Worm (Caenorhabditis elegans) whole organism, L1 larva: ENCODE data around the gene tsr-1.

ENCODE experiments used
- C04F5.9 ChIP-seq: sonication (generic microtip); optimal IDR thresholded peaks from 2 replicates; lab custom pipeline; 2016; ENCODE audit warnings: missing genetic modification characterization, missing compliant biosample characterization
- C34B4.2 ChIP-seq: sonication (generic microtip); optimal IDR thresholded peaks from 2 replicates; lab custom pipeline; 2017; ENCODE audit warnings: mild to moderate bottlenecking, missing genetic modification characterization, missing compliant biosample characterization
- F16B12.6 ChIP-seq: fragments of 150-350 bp; optimal IDR thresholded peaks from 2 replicates; lab custom pipeline; 2014; ENCODE audit warnings: missing biosample characterization, missing genetic modification characterization
- Y116A8C.19 ChIP-seq: sonication (generic microtip); optimal IDR thresholded peaks from 2 replicates; lab custom pipeline; 2016; ENCODE audit warnings: missing compliant biosample characterization, missing genetic modification characterization, borderline replicate concordance
- aha-1 ChIP-seq: fragments of 150-350 bp; optimal IDR thresholded peaks from 2 replicates; lab custom pipeline; 2014; ENCODE audit warnings: missing biosample characterization, missing genetic modification characterization
- ceh-88 ChIP-seq: fragments of 200-800 bp; sonication (Bioruptor generic); IDR thresholded peaks from 2 replicates; pipeline ENCODE4 v1.3.6; 2022; ENCODE audit warnings: missing genetic modification characterization, missing compliant biosample characterization
- ceh-90 ChIP-seq: sonication (generic microtip); optimal IDR thresholded peaks from 2 replicates; lab custom pipeline; 2016; ENCODE audit warnings: missing genetic modification characterization, missing compliant biosample characterization
- dpl-1 ChIP-seq, 3 experiments: fragments of 150-350 bp in 2 of 3; sonication (generic microtip) in 1 of 3; optimal IDR thresholded peaks; 2 replicates each; lab custom pipeline; 2014 to 2017; ENCODE audit warnings: missing biosample characterization in 3 of 3, missing genetic modification characterization in 3 of 3, missing genetic modification reagents in 3 of 3
- dsc-1 ChIP-seq: sonication (generic microtip); optimal IDR thresholded peaks from 2 replicates; lab custom pipeline; 2016; ENCODE audit warnings: mild to moderate bottlenecking, missing genetic modification characterization, missing compliant biosample characterization
- egl-13 ChIP-seq: sonication (generic microtip); optimal IDR thresholded peaks from 2 replicates; lab custom pipeline; 2016; ENCODE audit warnings: missing genotype, missing genetic modification reagents, missing genetic modification characterization, missing compliant biosample characterization
- egl-27 ChIP-seq, 2 experiments: fragments of 150-350 bp in 1 of 2; sonication (generic microtip); optimal IDR thresholded peaks; 3 replicates each; lab custom pipeline; 2017 to 2018; ENCODE audit warnings: missing biosample characterization in 2 of 2, missing genetic modification characterization in 2 of 2, missing genetic modification reagents in 2 of 2
- elt-2 ChIP-seq: sonication (generic microtip); optimal IDR thresholded peaks from 2 replicates; lab custom pipeline; 2016; ENCODE audit warnings: missing genetic modification characterization, mild to moderate bottlenecking, inconsistent platforms, missing compliant biosample characterization, missing genetic modification reagents
- ets-5 ChIP-seq: fragments of 200-800 bp; sonication (Bioruptor generic); IDR thresholded peaks from 2 replicates; pipeline ENCODE4 v1.3.6; 2022; ENCODE audit warnings: missing genetic modification characterization, missing compliant biosample characterization
- fkh-4 ChIP-seq: sonication (generic microtip); optimal IDR thresholded peaks from 2 replicates; lab custom pipeline; 2016; ENCODE audit warnings: missing compliant biosample characterization, missing genetic modification characterization, borderline replicate concordance
- hlh-17 ChIP-seq: fragments of 200-800 bp; sonication (Bioruptor generic); optimal IDR thresholded peaks from 2 replicates; lab custom pipeline; 2018; ENCODE audit warnings: missing genetic modification characterization, mild to moderate bottlenecking, missing compliant biosample characterization, moderate library complexity, borderline replicate concordance
- hpl-2 ChIP-seq: fragments of 150-350 bp; optimal IDR thresholded peaks from 2 replicates; lab custom pipeline; 2014; ENCODE audit warnings: missing biosample characterization, missing genetic modification reagents, missing genetic modification characterization
- isw-1 ChIP-seq: fragments of 200-800 bp; sonication (Bioruptor generic); IDR thresholded peaks from 2 replicates; pipeline ENCODE4 v1.3.6; 2022; ENCODE audit warnings: missing genetic modification characterization, missing compliant biosample characterization
- jun-1 ChIP-seq: fragments of 150-350 bp; optimal IDR thresholded peaks from 2 replicates; lab custom pipeline; 2014; ENCODE audit warnings: missing biosample characterization, missing genetic modification reagents, missing genetic modification characterization
- lin-35 ChIP-seq, 2 experiments: fragments of 150-350 bp; optimal IDR thresholded peaks; 2 replicates each; lab custom pipeline; 2014; ENCODE audit warnings: missing biosample characterization in 2 of 2, missing genetic modification characterization in 2 of 2, missing genetic modification reagents in 2 of 2
- lin-39 ChIP-seq: fragments of 150-350 bp; optimal IDR thresholded peaks from 2 replicates; lab custom pipeline; 2014; ENCODE audit warnings: missing biosample characterization, missing genetic modification reagents, missing genetic modification characterization
- lir-3 ChIP-seq: sonication (generic microtip); optimal IDR thresholded peaks from 2 replicates; lab custom pipeline; 2016; ENCODE audit warnings: mild to moderate bottlenecking, missing genetic modification characterization, moderate library complexity, missing compliant biosample characterization; ENCODE audit not compliant: poor library complexity
- lsy-2 ChIP-seq, 2 experiments: fragments of 150-350 bp; optimal IDR thresholded peaks; 2 replicates each; lab custom pipeline; 2014; ENCODE audit warnings: missing biosample characterization in 2 of 2, missing genetic modification characterization in 2 of 2
- mdl-1 ChIP-seq, 2 experiments: fragments of 150-350 bp; optimal IDR thresholded peaks; 2 replicates each; lab custom pipeline; 2014 to 2017; ENCODE audit warnings: missing biosample characterization in 2 of 2, missing genetic modification characterization in 2 of 2, inconsistent platforms in 1 of 2
- mef-2 ChIP-seq: fragments of 150-350 bp; optimal IDR thresholded peaks from 2 replicates; lab custom pipeline; 2014; ENCODE audit warnings: missing biosample characterization, missing genetic modification characterization
- nhr-11 ChIP-seq: fragments of 150-350 bp; optimal IDR thresholded peaks from 2 replicates; lab custom pipeline; 2014; ENCODE audit warnings: missing biosample characterization, missing genetic modification characterization
- nhr-19 ChIP-seq: fragments of 200-800 bp; sonication (Bioruptor generic); conservative IDR thresholded peaks from 2 replicates; pipeline ENCODE4 v1.3.6; 2022; ENCODE audit warnings: missing genetic modification characterization, missing compliant biosample characterization
- nhr-85 ChIP-seq: sonication (generic microtip); peaks from one replicate; lab custom pipeline; 2016; ENCODE audit warnings: missing genetic modification characterization, inconsistent platforms, missing compliant biosample characterization
- nhr-90 ChIP-seq: sonication (generic microtip); optimal IDR thresholded peaks from 2 replicates; lab custom pipeline; 2016; ENCODE audit warnings: mild to moderate bottlenecking, missing genetic modification characterization, missing compliant biosample characterization; ENCODE audit not compliant: poor library complexity
- pag-3 ChIP-seq: sonication (generic microtip); optimal IDR thresholded peaks from 2 replicates; lab custom pipeline; 2017; ENCODE audit warnings: missing genetic modification characterization, mild to moderate bottlenecking, missing compliant biosample characterization, antibody characterized with exemption, borderline replicate concordance; ENCODE audit not compliant: insufficient read depth
- pqm-1 ChIP-seq: sonication (generic microtip); optimal IDR thresholded peaks from 3 replicates; lab custom pipeline; 2017; ENCODE audit warnings: missing biosample characterization, missing genetic modification characterization
- rnt-1 ChIP-seq: sonication (generic microtip); optimal IDR thresholded peaks from 2 replicates; lab custom pipeline; 2016; ENCODE audit warnings: mild to moderate bottlenecking, missing genetic modification characterization, moderate library complexity, missing compliant biosample characterization
- snpc-4 ChIP-seq: fragments of 150-350 bp; optimal IDR thresholded peaks from 2 replicates; lab custom pipeline; 2014; ENCODE audit warnings: missing biosample characterization, missing genetic modification characterization
- snu-23 ChIP-seq: sonication (generic microtip); optimal IDR thresholded peaks from 2 replicates; lab custom pipeline; 2016; ENCODE audit warnings: missing genetic modification characterization, missing compliant biosample characterization
- sox-4 ChIP-seq: sonication (generic microtip); optimal IDR thresholded peaks from 2 replicates; lab custom pipeline; 2016; ENCODE audit warnings: missing genetic modification characterization, missing compliant biosample characterization
- tbx-2 ChIP-seq: sonication (generic microtip); optimal IDR thresholded peaks from 2 replicates; lab custom pipeline; 2016; ENCODE audit warnings: missing genetic modification characterization, missing compliant biosample characterization
- tlp-1 ChIP-seq: fragments of 150-350 bp; optimal IDR thresholded peaks from 2 replicates; lab custom pipeline; 2014; ENCODE audit warnings: missing biosample characterization, missing genetic modification characterization
- unc-98 ChIP-seq: fragments of 200-800 bp; sonication (Bioruptor generic); IDR thresholded peaks from 2 replicates; pipeline ENCODE4 v1.3.6; 2022; ENCODE audit warnings: missing genetic modification characterization, missing compliant biosample characterization
- xbp-1 ChIP-seq: sonication (generic microtip); optimal IDR thresholded peaks from 2 replicates; lab custom pipeline; 2016; ENCODE audit warnings: missing genetic modification characterization, missing compliant biosample characterization
- zag-1 ChIP-seq: fragments of 150-350 bp; optimal IDR thresholded peaks from 2 replicates; lab custom pipeline; 2014; ENCODE audit warnings: missing biosample characterization, missing genetic modification characterization
- zip-4 ChIP-seq: fragments of 200-800 bp; sonication (Bioruptor generic); optimal IDR thresholded peaks from 2 replicates; lab custom pipeline; 2018; ENCODE audit warnings: mild to moderate bottlenecking, missing genetic modification characterization, moderate library complexity, missing compliant biosample characterization

Gene tsr-1

DNA sequence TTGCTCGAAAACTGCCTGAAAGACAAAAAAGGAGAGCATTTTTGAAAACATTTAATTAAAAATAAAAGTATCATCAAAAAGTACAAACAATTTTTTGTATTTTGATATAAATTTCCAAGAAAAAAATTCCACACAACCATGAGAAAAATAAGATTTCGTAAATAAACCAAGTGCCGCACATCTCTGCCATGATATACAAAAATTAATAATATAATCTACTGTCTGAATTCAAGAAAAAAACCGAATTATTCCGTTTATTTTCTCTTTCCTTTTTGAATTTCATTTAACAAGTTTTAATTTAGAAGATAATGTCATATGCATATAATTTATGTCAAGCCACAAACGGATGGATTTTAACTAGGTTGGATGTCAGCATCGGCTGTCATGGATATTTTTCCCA, 51.3 kb downstream of the tsr-1 start, which contains the start of gene F42G2.2:
Gene F42G2.2 (plus strand): TSS at position 301 of the 400 bp plus-strand sequence.
- TF ChIP-seq rnt-1 (no peak), lir-3 (tag; lab: Kevin White, UChicago) (no peak), nhr-85 (tag; lab: Kevin White, UChicago) (no peak), Y116A8C.19 (tag; lab: Kevin White, UChicago) (no peak), nhr-11 (tag; lab: Kevin White, UChicago) (no peak), lsy-2 (tag; optimal IDR thresholded peaks at IDR 0.05; lab: Kevin White, UChicago) (no peak), zip-4 (no peak), C04F5.9 (no peak), xbp-1 (no peak), snu-23 (GFP tag; lab: Kevin White, UChicago) (no peak)
- TF ChIP-seq, all 84 proteins: peak for 0

DNA sequence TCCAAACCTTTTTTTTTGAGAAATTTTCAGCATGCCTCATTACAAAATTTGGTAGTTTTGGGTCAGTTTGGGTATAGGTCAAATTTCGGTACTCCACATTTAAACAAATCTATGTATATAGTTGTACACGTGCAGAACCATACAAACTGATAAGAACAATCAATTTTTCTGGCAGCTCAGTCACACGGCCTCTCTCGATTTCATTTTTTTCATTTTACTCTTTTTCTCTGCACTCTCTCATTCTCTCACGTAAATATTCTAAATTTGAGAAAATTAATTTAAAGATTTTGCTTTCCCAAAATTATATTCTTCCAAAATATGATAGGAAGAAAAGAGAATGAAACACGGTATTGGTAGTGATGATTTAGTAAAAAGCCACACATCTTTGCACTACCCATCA, 52.0 kb downstream of the tsr-1 start:
- TF ChIP-seq tbx-2 (tag; lab: Kevin White, UChicago) (no peak), elt-2 (tag; lab: Kevin White, UChicago) (peak; percentile 22)

DNA sequence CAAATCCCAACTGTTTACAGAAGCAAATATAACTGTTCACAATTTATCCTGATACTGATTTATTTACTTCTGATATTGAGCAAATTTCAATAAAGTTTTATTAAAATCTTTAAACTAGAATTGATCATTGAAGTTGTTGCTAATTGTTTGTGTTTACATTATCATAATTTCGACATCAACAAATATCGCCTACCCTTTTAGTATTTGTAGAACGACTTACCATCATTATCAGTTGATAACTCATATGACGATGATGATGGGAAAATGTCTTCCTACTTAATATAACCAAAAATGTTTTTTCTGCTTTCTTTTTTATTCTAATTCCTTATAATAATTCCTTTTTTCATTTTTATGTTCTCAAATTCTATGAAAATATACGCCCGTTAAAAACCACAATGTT, 52.5 kb downstream of the tsr-1 start:
- TF ChIP-seq lin-39 (tag; lab: Kevin White, UChicago) (no peak), elt-2 (tag; lab: Kevin White, UChicago) (peak; percentile 42), hpl-2 (GFP tag; lab: Kevin White, UChicago) (peak; percentile 9), nhr-19 (no peak), aha-1 (no peak)

DNA sequence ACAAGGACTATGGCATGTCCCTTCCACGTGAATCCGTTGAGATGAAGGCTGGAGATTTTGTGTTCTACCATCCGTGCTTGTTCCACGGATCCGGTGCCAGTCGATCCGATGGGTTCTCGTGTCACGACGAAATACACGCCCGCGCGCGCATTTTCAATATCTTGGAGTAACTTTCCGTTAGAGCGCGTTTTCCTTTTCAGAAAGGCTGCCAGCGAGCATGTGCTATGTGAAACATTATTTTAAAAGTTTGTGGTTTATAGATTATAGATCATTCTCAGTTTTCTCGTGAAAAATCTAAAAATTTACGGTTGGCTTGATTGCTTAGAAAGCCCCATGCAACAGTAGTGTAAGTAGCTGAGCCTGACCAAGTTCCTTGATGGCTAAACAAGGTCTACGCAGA, 54.3 kb downstream of the tsr-1 start, which contains the start of gene fbxc-20:
Gene fbxc-20 (plus strand): TSS at position 301 of the 400 bp plus-strand sequence.
- TF ChIP-seq mef-2 (tag; lab: Kevin White, UChicago): no peak
- TF ChIP-seq Y116A8C.19 (tag; lab: Kevin White, UChicago): no peak
- TF ChIP-seq ceh-88 (GFP tag; lab: Robert Waterston, UW): no peak
- TF ChIP-seq xbp-1: no peak
- no peak for TF ChIP-seq egl-13
- no peak for TF ChIP-seq C34B4.2 (tag; lab: Kevin White, UChicago)
- no peak for TF ChIP-seq fkh-4 (tag; lab: Kevin White, UChicago)
- TF ChIP-seq F16B12.6 (tag; lab: Kevin White, UChicago): no peak
- TF ChIP-seq snpc-4 (tag; lab: Kevin White, UChicago): no peak

DNA sequence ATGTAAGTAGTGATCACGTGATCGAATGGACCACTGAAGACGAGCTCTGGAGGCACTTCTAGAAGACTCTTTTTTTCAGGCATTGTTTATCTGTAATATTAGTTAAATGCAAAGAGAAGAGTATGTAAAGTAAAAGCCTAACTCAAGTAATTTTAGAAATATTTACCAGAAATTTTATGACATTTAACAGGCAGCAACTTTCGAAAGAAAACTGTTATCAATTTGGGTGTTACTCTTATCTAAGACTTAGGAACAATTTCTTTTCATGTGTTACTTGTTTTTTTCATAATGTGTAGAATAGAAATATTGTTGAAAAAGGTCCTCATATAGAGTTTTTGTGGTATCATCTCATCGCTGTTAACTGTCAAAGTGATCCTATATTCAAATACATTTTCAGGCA, 55.3 kb downstream of the tsr-1 start, which contains the start of the genes F42G2.5 and F42G2.7:
Gene F42G2.5 (minus strand): TSS at position 101 of the 400 bp plus-strand sequence.
Gene F42G2.7 (plus strand): TSS at position 270 of the 400 bp plus-strand sequence.
- TF ChIP-seq egl-27 (tag; optimal IDR thresholded peaks at IDR 0.05; lab: Kevin White, UChicago) (no peak), lsy-2 (tag; optimal IDR thresholded peaks at IDR 0.05; lab: Kevin White, UChicago) (no peak), rnt-1 (no peak), lir-3 (tag; lab: Kevin White, UChicago) (no peak), snpc-4 (tag; lab: Kevin White, UChicago) (no peak), F16B12.6 (tag; lab: Kevin White, UChicago) (no peak), Y116A8C.19 (tag; lab: Kevin White, UChicago) (no peak)

DNA sequence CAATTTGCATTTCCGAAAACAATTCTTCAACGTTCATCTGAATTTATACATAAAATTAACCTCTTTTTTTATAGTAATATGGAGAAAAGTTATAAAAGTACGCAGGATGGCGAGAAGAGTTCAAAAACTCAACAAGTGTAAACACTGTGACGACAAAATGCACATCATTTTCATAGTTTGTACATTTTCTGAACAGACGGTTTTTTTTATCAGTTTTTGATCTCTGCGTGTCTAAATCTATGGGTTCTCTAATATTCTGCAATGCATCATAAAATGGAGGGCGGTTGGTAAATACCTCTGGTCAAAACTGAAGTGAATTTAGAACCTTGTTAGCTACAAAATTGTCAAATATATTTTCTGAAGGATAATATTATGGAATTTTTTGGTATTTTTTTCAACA, 57.7 kb downstream of the tsr-1 start, which contains the start of gene fbxa-4:
Gene fbxa-4 (minus strand): TSS at position 93 of the 400 bp plus-strand sequence.
- no peak for TF ChIP-seq pqm-1 (tag; lab: Kevin White, UChicago)
- peak in 1 of 3 experiments; percentile 4 for TF ChIP-seq dpl-1 (GFP tag; optimal IDR thresholded peaks at IDR 0.05; lab: Kevin White, UChicago)
- TF ChIP-seq dsc-1 (tag; lab: Kevin White, UChicago): no peak
- TF ChIP-seq mdl-1 (tag; optimal IDR thresholded peaks at IDR 0.05; lab: Kevin White, UChicago): no peak
- no peak for TF ChIP-seq hlh-17 (GFP tag; lab: Kevin White, UChicago)
- no peak for TF ChIP-seq lir-3 (tag; lab: Kevin White, UChicago)
- TF ChIP-seq unc-98 (GFP tag; lab: Robert Waterston, UW): no peak
- no peak for TF ChIP-seq tlp-1 (tag; lab: Kevin White, UChicago)
- peak; percentile 11 for TF ChIP-seq nhr-90
- TF ChIP-seq elt-2 (tag; lab: Kevin White, UChicago): peak; percentile 65
- no peak for TF ChIP-seq fkh-4 (tag; lab: Kevin White, UChicago)
- TF ChIP-seq pag-3 (tag; lab: Kevin White, UChicago): no peak
- TF ChIP-seq jun-1 (tag; lab: Kevin White, UChicago): no peak
- peak in 1 of 2 experiments; percentile 51 for TF ChIP-seq lin-35 (GFP tag; optimal IDR thresholded peaks at IDR 0.05; lab: Kevin White, UChicago)
- no peak for TF ChIP-seq zag-1 (tag; lab: Kevin White, UChicago)
- no peak for TF ChIP-seq isw-1 (GFP tag; lab: Robert Waterston, UW)
- TF ChIP-seq ets-5 (GFP tag; lab: Robert Waterston, UW): no peak
- TF ChIP-seq ceh-90 (tag; lab: Kevin White, UChicago): no peak
- TF ChIP-seq C04F5.9: no peak
- no peak for TF ChIP-seq sox-4 (tag; lab: Kevin White, UChicago)
- TF ChIP-seq F16B12.6 (tag; lab: Kevin White, UChicago): peak; percentile 44
- peak in 1 of 2 experiments; percentile 15 for TF ChIP-seq lsy-2 (tag; optimal IDR thresholded peaks at IDR 0.05; lab: Kevin White, UChicago)
- no peak for TF ChIP-seq nhr-85 (tag; lab: Kevin White, UChicago)
